Worm (Caenorhabditis elegans): ENCODE data around the gene F54C8.7.

DNA sequence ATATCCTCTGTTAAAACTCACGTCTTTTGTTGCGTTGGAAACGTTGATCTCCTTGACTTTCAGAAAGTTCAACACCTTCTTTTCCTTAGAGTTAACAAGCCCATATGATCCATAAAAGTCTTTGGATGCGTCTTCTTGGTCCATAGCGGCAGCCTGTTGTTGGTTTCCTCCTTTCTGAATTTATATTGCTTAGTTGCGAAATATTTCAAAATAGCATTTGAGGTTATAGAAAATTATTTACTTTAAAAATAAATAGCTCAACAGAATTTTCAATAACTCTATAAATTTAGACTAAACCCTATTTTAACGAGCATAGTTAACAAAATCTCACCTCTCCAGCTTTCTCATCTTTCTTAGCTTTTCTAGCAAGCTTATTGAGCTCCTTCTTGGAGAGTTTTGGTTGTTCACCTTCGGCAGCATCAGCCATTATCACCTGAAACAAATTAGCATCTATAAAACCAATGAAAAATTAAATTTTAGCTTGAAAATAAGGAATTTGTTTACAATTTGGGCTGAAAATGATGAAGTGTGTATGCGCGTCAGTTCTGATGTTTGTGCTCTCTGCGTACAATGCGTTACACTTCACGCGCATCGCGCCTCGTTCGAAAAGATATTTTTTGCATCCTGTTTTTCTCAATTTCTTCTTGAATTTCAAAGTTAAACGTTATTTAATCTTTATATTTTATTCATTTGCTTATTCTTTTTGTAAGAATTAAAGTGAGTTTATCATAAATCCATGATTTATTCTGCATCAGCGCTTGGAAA lies 37.1 kb upstream of the F54C8.7 start, which contains the start of the genes dars-1 and ctr-9:
- no peak for TF ChIP-seq ama-1 (optimal IDR thresholded peaks at IDR 0.05)
- no peak for TF ChIP-seq scrt-1 (GFP tag; IDR thresholded peaks at IDR 0.05)
- TF ChIP-seq flt-1 (GFP tag; IDR thresholded peaks at IDR 0.05) = no peak
- no peak for TF ChIP-seq B0310.2 (tag; optimal IDR thresholded peaks at IDR 0.05)
- no peak for TF ChIP-seq hnd-1 (tag; optimal IDR thresholded peaks at IDR 0.05)
- no peak for TF ChIP-seq tbx-11 (GFP tag; IDR thresholded peaks at IDR 0.05)
- no peak for TF ChIP-seq hmg-4 (GFP tag; optimal IDR thresholded peaks at IDR 0.05)
- no peak for TF ChIP-seq aly-1 (tag; optimal IDR thresholded peaks at IDR 0.05)
- no peak for TF ChIP-seq sea-1 (GFP tag; conservative IDR thresholded peaks at IDR 0.05)
- TF ChIP-seq F13C5.2 (tag; optimal IDR thresholded peaks at IDR 0.05) = no peak
- TF ChIP-seq ets-7 (tag; optimal IDR thresholded peaks at IDR 0.05) = no peak
- no peak for TF ChIP-seq tbx-37 (GFP tag; conservative IDR thresholded peaks at IDR 0.05)
- no peak for TF ChIP-seq tra-4 (tag; optimal IDR thresholded peaks at IDR 0.05)
